Fruit fly (Drosophila melanogaster) whole organism, prepupa: ENCODE data around the gene Gr32a.
A peak's percentile ranks its signal among the peaks of the same experiment; 100 is the strongest.

Source experiments
- CG10631 ChIP-seq: fragments of 200-800 bp; sonication (Bioruptor generic); optimal IDR thresholded peaks from 2 replicates; lab custom pipeline; 2016; ENCODE audit warnings: missing biosample characterization, missing genetic modification characterization
- CG10669 ChIP-seq: fragments of 200-800 bp; sonication (Bioruptor generic); optimal IDR thresholded peaks from 3 replicates; lab custom pipeline; 2018; ENCODE audit warnings: missing biosample characterization, mild to moderate bottlenecking, missing genetic modification characterization, moderate library complexity
- CG11294 ChIP-seq: fragments of 200-800 bp; sonication (Bioruptor generic); IDR thresholded peaks from 2 replicates; pipeline ENCODE4 v1.3.6; 2022; ENCODE audit warnings: missing biosample characterization, missing genetic modification characterization
- CG11762 ChIP-seq: fragments of 200-800 bp; sonication (Bioruptor generic); optimal IDR thresholded peaks from 3 replicates; lab custom pipeline; 2016; ENCODE audit warnings: missing biosample characterization, missing genetic modification characterization; ENCODE audit not compliant: insufficient read depth
- CG11902 ChIP-seq: fragments of 200-800 bp; sonication (Bioruptor generic); optimal IDR thresholded peaks from 3 replicates; lab custom pipeline; 2016; ENCODE audit warnings: missing biosample characterization, missing genetic modification characterization
- CG15336 ChIP-seq: fragments of 200-800 bp; sonication (Bioruptor generic); IDR thresholded peaks from 2 replicates; pipeline ENCODE4 v1.3.6; 2022; ENCODE audit warnings: missing biosample characterization, missing genetic modification characterization
- CG1621 ChIP-seq: fragments of 200-800 bp; sonication (Bioruptor generic); optimal IDR thresholded peaks from 3 replicates; lab custom pipeline; 2018; ENCODE audit warnings: missing biosample characterization, mild to moderate bottlenecking, missing genetic modification characterization
- CG3032 ChIP-seq: fragments of 200-800 bp; optimal IDR thresholded peaks from 2 replicates; lab custom pipeline; 2019; ENCODE audit warnings: missing biosample characterization, mild to moderate bottlenecking, missing genetic modification characterization, moderate library complexity
- CG31627 ChIP-seq: fragments of 200-800 bp; sonication (Bioruptor generic); optimal IDR thresholded peaks from 3 replicates; lab custom pipeline; 2016; ENCODE audit warnings: missing biosample characterization, missing genetic modification characterization
- CG32006 ChIP-seq: fragments of 200-800 bp; sonication (Bioruptor generic); optimal IDR thresholded peaks from 3 replicates; lab custom pipeline; 2017; ENCODE audit warnings: missing biosample characterization, mild to moderate bottlenecking, missing genetic modification characterization
- CG34406 ChIP-seq: fragments of 200-800 bp; sonication (Bioruptor generic); optimal IDR thresholded peaks from 3 replicates; lab custom pipeline; 2016; ENCODE audit warnings: missing biosample characterization, missing genetic modification characterization
- CG4318 ChIP-seq: fragments of 200-800 bp; sonication (Bioruptor generic); optimal IDR thresholded peaks from 3 replicates; lab custom pipeline; 2017; ENCODE audit warnings: missing biosample characterization, mild to moderate bottlenecking, missing genetic modification characterization
- CG6163 ChIP-seq: fragments of 200-800 bp; sonication (Bioruptor generic); IDR thresholded peaks from 3 replicates; pipeline ENCODE4 v1.3.6; 2022; ENCODE audit warnings: missing biosample characterization, missing genetic modification characterization
- CG6276 ChIP-seq: fragments of 200-800 bp; sonication (Bioruptor generic); optimal IDR thresholded peaks from 2 replicates; lab custom pipeline; 2017; ENCODE audit warnings: missing biosample characterization, mild to moderate bottlenecking, missing genetic modification characterization
- CG6808 ChIP-seq: fragments of 200-800 bp; sonication (Bioruptor generic); optimal IDR thresholded peaks from 3 replicates; lab custom pipeline; 2017; ENCODE audit warnings: missing biosample characterization, missing genetic modification characterization, mild to moderate bottlenecking, moderate library complexity, missing genetic modification reagents
- CG6854 ChIP-seq: fragments of 200-800 bp; sonication (Bioruptor generic); optimal IDR thresholded peaks from 2 replicates; lab custom pipeline; 2017; ENCODE audit warnings: missing biosample characterization, mild to moderate bottlenecking, missing genetic modification characterization
- CG8119 ChIP-seq: fragments of 200-800 bp; sonication (Bioruptor generic); IDR thresholded peaks from 3 replicates; pipeline ENCODE4 v1.3.6; 2022; ENCODE audit warnings: missing biosample characterization, missing genetic modification characterization
- CG8319 ChIP-seq: fragments of 200-800 bp; sonication (Bioruptor generic); optimal IDR thresholded peaks from 3 replicates; lab custom pipeline; 2016; ENCODE audit warnings: missing biosample characterization, missing genetic modification characterization
- CG9139 ChIP-seq: fragments of 200-800 bp; sonication (Bioruptor generic); optimal IDR thresholded peaks from 3 replicates; lab custom pipeline; 2017; ENCODE audit warnings: missing biosample characterization, mild to moderate bottlenecking, missing genetic modification characterization
- Eip75B ChIP-seq: fragments of 200-800 bp; sonication (Bioruptor generic); optimal IDR thresholded peaks from 3 replicates; lab custom pipeline; 2016; ENCODE audit warnings: missing biosample characterization, missing genetic modification characterization
- Eip78C ChIP-seq: fragments of 200-800 bp; sonication (Bioruptor generic); peaks from one replicate; lab custom pipeline; 2016; ENCODE audit warnings: missing biosample characterization, missing genetic modification characterization
- Eip93F ChIP-seq: fragments of 200-800 bp; sonication (Bioruptor generic); optimal IDR thresholded peaks from 2 replicates; lab custom pipeline; 2016; ENCODE audit warnings: missing biosample characterization, mild to moderate bottlenecking, missing genetic modification characterization
- Ets21C ChIP-seq: fragments of 200-800 bp; sonication (Bioruptor generic); optimal IDR thresholded peaks from 3 replicates; lab custom pipeline; 2016; ENCODE audit warnings: missing biosample characterization, missing genetic modification characterization
- Ets96B ChIP-seq: fragments of 200-800 bp; optimal IDR thresholded peaks from 2 replicates; lab custom pipeline; 2019; ENCODE audit warnings: missing biosample characterization, mild to moderate bottlenecking, missing genetic modification characterization, moderate library complexity
- Gug ChIP-seq: fragments of 200-800 bp; sonication (Bioruptor generic); IDR thresholded peaks from 2 replicates; pipeline ENCODE4 v1.3.6; 2022; ENCODE audit warnings: missing biosample characterization, missing genetic modification characterization
- Hr38 ChIP-seq: sonication (Bioruptor generic); optimal IDR thresholded peaks from 2 replicates; lab custom pipeline; 2016; ENCODE audit warnings: missing biosample characterization, missing genetic modification characterization
- Hr39 ChIP-seq: fragments of 200-800 bp; sonication (Bioruptor generic); optimal IDR thresholded peaks from 2 replicates; lab custom pipeline; 2016; ENCODE audit warnings: missing biosample characterization, missing genetic modification characterization
- Hr4 ChIP-seq: fragments of 200-800 bp; sonication (Bioruptor generic); optimal IDR thresholded peaks from 3 replicates; lab custom pipeline; 2016; ENCODE audit warnings: missing biosample characterization, missing genetic modification characterization
- Lpt ChIP-seq: fragments of 200-800 bp; sonication (Bioruptor generic); optimal IDR thresholded peaks from 3 replicates; lab custom pipeline; 2016; ENCODE audit warnings: missing biosample characterization, missing genetic modification characterization
- OdsH ChIP-seq: fragments of 200-800 bp; sonication (Bioruptor generic); optimal IDR thresholded peaks from 3 replicates; lab custom pipeline; 2016; ENCODE audit warnings: missing biosample characterization, missing genetic modification characterization
- Smox ChIP-seq: fragments of 200-800 bp; sonication (Bioruptor generic); optimal IDR thresholded peaks from 3 replicates; lab custom pipeline; 2016; ENCODE audit warnings: missing biosample characterization, missing genetic modification characterization
- Sox102F ChIP-seq: fragments of 200-800 bp; sonication (Bioruptor generic); optimal IDR thresholded peaks from 2 replicates; lab custom pipeline; 2016; ENCODE audit warnings: missing biosample characterization, mild to moderate bottlenecking, missing genetic modification characterization
- achi ChIP-seq: fragments of 200-800 bp; sonication (Bioruptor generic); optimal IDR thresholded peaks from 3 replicates; lab custom pipeline; 2016; ENCODE audit warnings: missing biosample characterization, missing genetic modification characterization
- cyc ChIP-seq: fragments of 200-800 bp; sonication (Bioruptor generic); optimal IDR thresholded peaks from 3 replicates; lab custom pipeline; 2016; ENCODE audit warnings: missing biosample characterization, missing genetic modification characterization
- dsx ChIP-seq: fragments of 200-800 bp; optimal IDR thresholded peaks from 3 replicates; lab custom pipeline; 2019; ENCODE audit warnings: missing biosample characterization, mild to moderate bottlenecking, missing genetic modification characterization, moderate library complexity; ENCODE audit not compliant: poor library complexity, severe bottlenecking
- eg ChIP-seq: fragments of 200-800 bp; sonication (Bioruptor generic); IDR thresholded peaks from 3 replicates; pipeline ENCODE4 v1.3.6; 2022; ENCODE audit warnings: missing biosample characterization, missing genetic modification characterization
- fd59A ChIP-seq: fragments of 200-800 bp; sonication (Bioruptor generic); optimal IDR thresholded peaks from 2 replicates; lab custom pipeline; 2017; ENCODE audit warnings: missing biosample characterization, mild to moderate bottlenecking, missing genetic modification characterization, missing genetic modification reagents
- fd85E ChIP-seq: fragments of 200-800 bp; sonication (Bioruptor generic); optimal IDR thresholded peaks from 3 replicates; lab custom pipeline; 2016; ENCODE audit warnings: missing biosample characterization, missing genetic modification characterization
- lz ChIP-seq: fragments of 200-800 bp; sonication (Bioruptor generic); optimal IDR thresholded peaks from 3 replicates; lab custom pipeline; 2016; ENCODE audit warnings: missing biosample characterization, missing genetic modification characterization
- net ChIP-seq: fragments of 200-800 bp; sonication (Bioruptor generic); optimal IDR thresholded peaks from 3 replicates; lab custom pipeline; 2016; ENCODE audit warnings: missing biosample characterization, missing genetic modification characterization
- pdm3 ChIP-seq: fragments of 200-800 bp; sonication (Bioruptor generic); optimal IDR thresholded peaks from 3 replicates; lab custom pipeline; 2016; ENCODE audit warnings: missing biosample characterization, missing genetic modification characterization
- spab ChIP-seq: fragments of 200-800 bp; sonication (Bioruptor generic); optimal IDR thresholded peaks from 2 replicates; lab custom pipeline; 2017; ENCODE audit warnings: missing biosample characterization, mild to moderate bottlenecking, missing genetic modification characterization, missing genetic modification reagents
- ss ChIP-seq, 2 experiments: fragments of 200-800 bp; sonication (Bioruptor generic); optimal IDR thresholded peaks; 2 replicates in 1 of 2; 3 replicates in 1 of 2; lab custom pipeline; 2017 to 2018; ENCODE audit warnings: mild to moderate bottlenecking in 2 of 2, missing biosample characterization in 2 of 2, missing genetic modification characterization in 2 of 2, moderate library complexity in 1 of 2
- svp ChIP-seq: fragments of 200-800 bp; sonication (Bioruptor generic); peaks from one replicate; lab custom pipeline; 2016; ENCODE audit warnings: missing biosample characterization, missing genetic modification characterization
- topi ChIP-seq: fragments of 200-800 bp; sonication (Bioruptor generic); optimal IDR thresholded peaks from 3 replicates; lab custom pipeline; 2016; ENCODE audit warnings: missing biosample characterization, missing genetic modification characterization
- vri ChIP-seq: fragments of 200-800 bp; sonication (Bioruptor generic); optimal IDR thresholded peaks from 3 replicates; lab custom pipeline; 2016; ENCODE audit warnings: missing biosample characterization, mild to moderate bottlenecking, missing genetic modification characterization

The Gr32a gene

dm6 chr2L:11068441-11068840 is 45.4 kb upstream of the Gr32a start:
- no peak for TF ChIP-seq CG8319 (GFP tag; lab: Kevin White, UChicago)
- peak; percentile 52 for TF ChIP-seq svp (GFP tag; lab: Kevin White, UChicago)
- no peak for TF ChIP-seq Hr38 (GFP tag; lab: Kevin White, UChicago)
- TF ChIP-seq CG10631, result peak; percentile 26
- TF ChIP-seq CG11902 (GFP tag; lab: Kevin White, UChicago), result no peak
- peak; percentile 14 for TF ChIP-seq CG9139 (GFP tag; lab: Kevin White, UChicago)
- peak; percentile 45 for TF ChIP-seq CG32006 (GFP tag; lab: Kevin White, UChicago)
- TF ChIP-seq CG8119 (GFP tag; lab: Robert Waterston, UW), result peak; percentile 28; the same call in 1 of the 3 replicates
- no peak for TF ChIP-seq CG31627 (GFP tag; lab: Kevin White, UChicago)
- peak; percentile 64 for TF ChIP-seq CG3032 (tag; lab: Kevin White, UChicago)
- peak; percentile 26 for TF ChIP-seq CG10669
- peak; percentile 22 for TF ChIP-seq fd59A
- peak; percentile 82 for TF ChIP-seq dsx (GFP tag; lab: Kevin White, UChicago)
- no peak for TF ChIP-seq cyc
- TF ChIP-seq topi (GFP tag; lab: Kevin White, UChicago), result no peak
- peak; percentile 33 for TF ChIP-seq spab (GFP tag; lab: Kevin White, UChicago)
- TF ChIP-seq Eip78C (GFP tag; lab: Kevin White, UChicago), result peak; percentile 71
- peak; percentile 58 for TF ChIP-seq Ets96B (tag; lab: Kevin White, UChicago)
- TF ChIP-seq ss (GFP tag; optimal IDR thresholded peaks at IDR 0.05; lab: Kevin White, UChicago), result peak; percentile 42 to 47
- TF ChIP-seq CG6163 (GFP tag; lab: Robert Waterston, UW), result 0 out of 3 replicates have a peak, but pooled peaks have one; percentile 10
- TF ChIP-seq CG15336, result peak; percentile 63
- TF ChIP-seq net, result no peak
- peak; percentile 39 for TF ChIP-seq CG6808
- peak; percentile 15 for TF ChIP-seq achi

- TF ChIP-seq Gug (GFP tag; lab: Robert Waterston, UW) (no peak), CG1621 (tag; lab: Kevin White, UChicago) (peak; percentile 38), fd85E (GFP tag; lab: Kevin White, UChicago) (no peak), Eip75B (no peak), svp (GFP tag; lab: Kevin White, UChicago) (peak; percentile 3), Hr39 (GFP tag; lab: Kevin White, UChicago) (no peak)
These were observed 44.9 kb upstream of the Gr32a start for dm6 chr2L:11068907-11069306.

dm6 chr2L:11069475-11069874 is 44.3 kb upstream of the Gr32a start:
- TF ChIP-seq net (peak; percentile 14), Ets21C (GFP tag; lab: Kevin White, UChicago) (no peak), CG4318 (GFP tag; lab: Kevin White, UChicago) (peak; percentile 17), CG31627 (GFP tag; lab: Kevin White, UChicago) (peak; percentile 31), CG6854 (GFP tag; lab: Kevin White, UChicago) (no peak), OdsH (GFP tag; lab: Kevin White, UChicago) (peak; percentile 52), spab (GFP tag; lab: Kevin White, UChicago) (peak; percentile 76), CG11294 (0 out of 2 replicates have a peak, but pooled peaks have one; percentile 31), pdm3 (GFP tag; lab: Kevin White, UChicago) (peak; percentile 51), CG10631 (peak; percentile 69), ss (GFP tag; optimal IDR thresholded peaks at IDR 0.05; lab: Kevin White, UChicago) (peak; percentile 60 to 64), Eip78C (GFP tag; lab: Kevin White, UChicago) (peak; percentile 91), CG34406 (GFP tag; lab: Kevin White, UChicago) (peak; percentile 12), fd85E (GFP tag; lab: Kevin White, UChicago) (no peak), CG11902 (GFP tag; lab: Kevin White, UChicago) (no peak), CG8119 (GFP tag; lab: Robert Waterston, UW) (peak; percentile 72), CG32006 (GFP tag; lab: Kevin White, UChicago) (peak; percentile 64), CG1621 (tag; lab: Kevin White, UChicago) (peak; percentile 5), CG6276 (GFP tag; lab: Kevin White, UChicago) (peak; percentile 22), Lpt (GFP tag; lab: Kevin White, UChicago) (peak; percentile 38), Gug (GFP tag; lab: Robert Waterston, UW) (no peak), lz (GFP tag; lab: Kevin White, UChicago) (peak; percentile 9), Hr38 (GFP tag; lab: Kevin White, UChicago) (no peak), Sox102F (GFP tag; lab: Kevin White, UChicago) (no peak), svp (GFP tag; lab: Kevin White, UChicago) (peak; percentile 62), CG6808 (peak; percentile 85), Smox (peak; percentile 42), Eip93F (GFP tag; lab: Kevin White, UChicago) (no peak), vri (GFP tag; lab: Kevin White, UChicago) (no peak), CG15336 (peak; percentile 50; the same call in 1 of the 2 replicates), CG11762 (GFP tag; lab: Kevin White, UChicago) (peak; percentile 42), eg (GFP tag; lab: Robert Waterston, UW) (no peak), Hr4 (GFP tag; lab: Kevin White, UChicago) (no peak), CG6163 (GFP tag; lab: Robert Waterston, UW) (peak; percentile 28; the same call in 1 of the 3 replicates)
